Fruit fly (Drosophila melanogaster) whole organism, wandering third instar larva: ENCODE measurements around the gene Spn.
A peak's percentile ranks its signal among the peaks of the same experiment; 100 is the strongest.

Experiments
- Abd-B ChIP-seq: fragments of >200 bp; optimal IDR thresholded peaks from 2 replicates; lab custom pipeline; 2017; ENCODE audit warnings: missing biosample characterization, missing genetic modification characterization
- CG32264 ChIP-seq: fragments of 200-800 bp; sonication (Bioruptor generic); optimal IDR thresholded peaks from 2 replicates; lab custom pipeline; 2016; ENCODE audit warnings: missing biosample characterization, missing genetic modification characterization
- CrebA ChIP-seq: fragments of 200-800 bp; sonication (Bioruptor generic); optimal IDR thresholded peaks from 2 replicates; lab custom pipeline; 2016; ENCODE audit warnings: missing biosample characterization, mild to moderate bottlenecking, missing genetic modification characterization, borderline replicate concordance
- GATAd ChIP-seq: sonication (Bioruptor generic); optimal IDR thresholded peaks from 2 replicates; lab custom pipeline; 2016; ENCODE audit warnings: missing biosample characterization, missing genetic modification characterization
- HLH106 ChIP-seq: fragments of 200-800 bp; optimal IDR thresholded peaks from 3 replicates; lab custom pipeline; 2019; ENCODE audit warnings: missing biosample characterization, mild to moderate bottlenecking, missing genetic modification characterization, moderate library complexity
- Hnf4 ChIP-seq: fragments of 200-800 bp; sonication (Bioruptor generic); optimal IDR thresholded peaks from 2 replicates; lab custom pipeline; 2016; ENCODE audit warnings: missing biosample characterization, mild to moderate bottlenecking, missing genetic modification characterization
- Hr83 ChIP-seq: fragments of 200-300 bp; sonication (Bioruptor generic); optimal IDR thresholded peaks from 2 replicates; lab custom pipeline; 2016; ENCODE audit warnings: missing biosample characterization, mild to moderate bottlenecking, missing genetic modification characterization, moderate library complexity; ENCODE audit not compliant: poor library complexity, severe bottlenecking
- Jra ChIP-seq: sonication (Bioruptor generic); optimal IDR thresholded peaks from 2 replicates; lab custom pipeline; 2016; ENCODE audit warnings: missing biosample characterization, missing genetic modification characterization
- Mio ChIP-seq: sonication (Bioruptor generic); optimal IDR thresholded peaks from 2 replicates; lab custom pipeline; 2016; ENCODE audit warnings: missing biosample characterization, missing genetic modification characterization
- Myc ChIP-seq: fragments of >200 bp; optimal IDR thresholded peaks from 2 replicates; lab custom pipeline; 2017
- N ChIP-seq: fragments of >200 bp; optimal IDR thresholded peaks from 2 replicates; lab custom pipeline; 2018; ENCODE audit warnings: missing biosample characterization, missing external identifiers, missing genetic modification characterization
- OdsH ChIP-seq: fragments of 200-800 bp; sonication (Bioruptor generic); optimal IDR thresholded peaks from 2 replicates; lab custom pipeline; 2016; ENCODE audit warnings: missing biosample characterization, mild to moderate bottlenecking, missing genetic modification characterization
- Rel ChIP-seq, 2 experiments: fragments of 200-800 bp; sonication (Bioruptor generic) in 1 of 2; optimal IDR thresholded peaks; 2 replicates in 1 of 2; 3 replicates in 1 of 2; lab custom pipeline; 2016 to 2019; ENCODE audit warnings: mild to moderate bottlenecking in 2 of 2, missing biosample characterization in 2 of 2, missing genetic modification characterization in 2 of 2, moderate library complexity in 1 of 2
- Sp1 ChIP-seq: fragments of 200-800 bp; sonication (Bioruptor generic); optimal IDR thresholded peaks from 3 replicates; lab custom pipeline; 2019; ENCODE audit warnings: missing biosample characterization, mild to moderate bottlenecking, missing genetic modification characterization, moderate library complexity
- br ChIP-seq: fragments of 200-800 bp; sonication (Bioruptor generic); optimal IDR thresholded peaks from 2 replicates; lab custom pipeline; 2016; ENCODE audit warnings: missing biosample characterization, missing genetic modification characterization
- brk ChIP-seq: fragments of 200-800 bp; sonication (Bioruptor generic); optimal IDR thresholded peaks from 2 replicates; lab custom pipeline; 2016; ENCODE audit warnings: missing biosample characterization, mild to moderate bottlenecking, missing genetic modification characterization
- dl ChIP-seq, 2 experiments: fragments of 175-275, 200-275 bp in 1 of 2; fragments of 200-275 bp in 1 of 2; sonication (Bioruptor generic); optimal IDR thresholded peaks; lab custom pipeline; 2018; ENCODE audit warnings: mild to moderate bottlenecking in 2 of 2, missing biosample characterization in 2 of 2, missing genetic modification characterization in 2 of 2, moderate library complexity in 2 of 2; ENCODE audit not compliant: partially characterized antibody in 2 of 2, insufficient read depth in 1 of 2
- dsf ChIP-seq: sonication (Bioruptor generic); optimal IDR thresholded peaks from 2 replicates; lab custom pipeline; 2016; ENCODE audit warnings: missing biosample characterization, missing genetic modification characterization, borderline replicate concordance
- ey ChIP-seq: fragments of 200-800 bp; sonication (Bioruptor generic); optimal IDR thresholded peaks from 2 replicates; lab custom pipeline; 2016; ENCODE audit warnings: missing biosample characterization, missing genetic modification characterization
- foxo ChIP-seq, 2 experiments: fragments of 200-800 bp; sonication (Bioruptor generic); optimal IDR thresholded peaks; 2 replicates in 1 of 2; 3 replicates in 1 of 2; lab custom pipeline; 2016 to 2017; ENCODE audit warnings: missing biosample characterization in 2 of 2, missing genetic modification characterization in 2 of 2
- fru ChIP-seq: fragments of 200-800 bp; sonication (Bioruptor generic); optimal IDR thresholded peaks from 3 replicates; lab custom pipeline; 2016; ENCODE audit warnings: missing biosample characterization, mild to moderate bottlenecking, missing genetic modification characterization
- h ChIP-seq: fragments of 200-800 bp; sonication (Bioruptor generic); optimal IDR thresholded peaks from 3 replicates; lab custom pipeline; 2016; ENCODE audit warnings: missing biosample characterization, mild to moderate bottlenecking, missing genetic modification characterization
- jim ChIP-seq: fragments of 175-275, 200-325 bp; sonication (Bioruptor generic); optimal IDR thresholded peaks from 2 replicates; lab custom pipeline; 2016; ENCODE audit warnings: missing biosample characterization, mild to moderate bottlenecking, missing genetic modification characterization
- lola ChIP-seq: fragments of >200 bp; optimal IDR thresholded peaks from 2 replicates; lab custom pipeline; 2017; ENCODE audit warnings: missing biosample characterization, missing genetic modification characterization
- psq ChIP-seq: fragments of 200-800 bp; sonication (Bioruptor generic); optimal IDR thresholded peaks from 3 replicates; lab custom pipeline; 2017; ENCODE audit warnings: missing biosample characterization, mild to moderate bottlenecking, missing genetic modification characterization, moderate library complexity
- rgr ChIP-seq: fragments of 200-800 bp; sonication (Bioruptor generic); optimal IDR thresholded peaks from 3 replicates; lab custom pipeline; 2016; ENCODE audit warnings: missing biosample characterization, mild to moderate bottlenecking, missing genetic modification characterization
- sage ChIP-seq: fragments of 200-800 bp; sonication (Bioruptor generic); optimal IDR thresholded peaks from 2 replicates; lab custom pipeline; 2016; ENCODE audit warnings: missing biosample characterization, mild to moderate bottlenecking, missing genetic modification characterization
- sv ChIP-seq: fragments of 200-800 bp; sonication (Bioruptor generic); optimal IDR thresholded peaks from 3 replicates; lab custom pipeline; 2016; ENCODE audit warnings: missing biosample characterization, missing genetic modification characterization
- tai ChIP-seq: sonication (Bioruptor generic); optimal IDR thresholded peaks from 2 replicates; lab custom pipeline; 2016; ENCODE audit warnings: missing biosample characterization, missing genetic modification characterization
- usp ChIP-seq: fragments of >200 bp; optimal IDR thresholded peaks from 2 replicates; lab custom pipeline; 2017; ENCODE audit warnings: missing biosample characterization, missing genetic modification characterization
- woc ChIP-seq: sonication (Bioruptor generic); optimal IDR thresholded peaks from 2 replicates; lab custom pipeline; 2016; ENCODE audit warnings: missing biosample characterization, mild to moderate bottlenecking, missing genetic modification characterization

Gene Spn

DNA sequence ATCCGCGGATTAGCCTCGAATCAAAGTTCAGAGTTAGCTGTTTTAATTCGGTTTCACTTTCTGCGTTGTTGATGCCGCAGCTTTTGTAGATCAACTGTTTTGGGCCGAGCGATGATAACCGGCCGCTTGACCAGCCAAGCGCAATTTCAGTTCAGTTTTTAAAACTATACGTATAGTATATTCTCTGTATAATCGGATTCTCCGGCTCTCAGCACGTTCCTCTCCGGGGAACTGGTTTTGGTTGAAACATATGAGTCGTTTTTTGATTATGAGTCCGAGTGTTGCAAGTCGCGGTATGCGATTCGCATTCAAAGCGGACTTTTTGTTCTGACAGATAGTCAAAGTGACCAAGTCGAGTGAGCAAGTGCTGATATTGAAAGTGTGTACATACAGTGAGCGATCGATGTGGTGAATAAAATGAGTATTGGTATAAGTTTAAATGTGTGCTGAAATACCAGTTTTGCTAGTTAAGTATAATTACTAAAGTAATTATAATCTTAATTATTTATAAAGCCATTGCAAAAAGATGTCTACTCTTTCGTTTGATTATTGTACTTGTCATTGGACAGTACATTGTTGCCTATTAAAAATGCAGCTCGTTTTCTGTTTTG, 75.6 kb downstream of the Spn start, which contains the start of gene Cyp4d20:
TSS of gene Cyp4d20 (minus strand) at position 100 of the 611 bp plus-strand sequence.
- TF ChIP-seq dl (GFP tag; optimal IDR thresholded peaks at IDR 0.05; lab: Kevin White, UChicago; ENCODE audit: insufficient read depth in 1 of 2, partially characterized antibody in 2 of 2) = no peak
- no peak for TF ChIP-seq Hr83 (GFP tag; lab: Kevin White, UChicago)
- TF ChIP-seq CG32264 (GFP tag; lab: Kevin White, UChicago) = no peak
- TF ChIP-seq lola = no peak
- TF ChIP-seq Jra = no peak
- no peak for TF ChIP-seq sage (GFP tag; lab: Kevin White, UChicago)
- TF ChIP-seq Hnf4 = no peak
- no peak for TF ChIP-seq Mio (GFP tag; lab: Kevin White, UChicago)
- TF ChIP-seq, all 38 proteins: peak for 0

DNA sequence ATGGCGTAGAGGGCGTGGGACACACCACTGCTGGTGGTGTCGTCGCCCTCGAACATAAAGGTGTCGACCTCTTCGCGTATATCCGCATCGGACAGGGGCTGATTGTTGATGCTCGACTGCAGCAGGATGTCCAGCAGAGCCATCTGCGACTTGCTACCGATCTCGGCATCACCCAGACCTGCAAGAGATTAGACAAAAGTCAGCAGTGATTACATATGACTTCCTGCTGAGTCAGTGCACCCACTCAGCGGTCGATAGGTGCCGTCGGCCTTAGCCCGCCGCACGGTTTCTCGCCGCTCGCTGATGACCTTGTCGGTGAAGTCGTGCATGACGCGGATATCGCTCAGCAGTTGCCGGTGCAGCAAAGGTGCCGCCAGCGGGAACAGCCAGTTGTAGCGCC, 77.2 kb downstream of the Spn start:
- TF ChIP-seq tai (no peak), N (GFP tag; lab: Kevin White, UChicago) (no peak), Hnf4 (no peak), Rel (GFP tag; optimal IDR thresholded peaks at IDR 0.05; lab: Kevin White, UChicago) (no peak), Rel (tag; optimal IDR thresholded peaks at IDR 0.05; lab: Kevin White, UChicago) (no peak), fru (no peak), HLH106 (tag; lab: Kevin White, UChicago) (no peak)

DNA sequence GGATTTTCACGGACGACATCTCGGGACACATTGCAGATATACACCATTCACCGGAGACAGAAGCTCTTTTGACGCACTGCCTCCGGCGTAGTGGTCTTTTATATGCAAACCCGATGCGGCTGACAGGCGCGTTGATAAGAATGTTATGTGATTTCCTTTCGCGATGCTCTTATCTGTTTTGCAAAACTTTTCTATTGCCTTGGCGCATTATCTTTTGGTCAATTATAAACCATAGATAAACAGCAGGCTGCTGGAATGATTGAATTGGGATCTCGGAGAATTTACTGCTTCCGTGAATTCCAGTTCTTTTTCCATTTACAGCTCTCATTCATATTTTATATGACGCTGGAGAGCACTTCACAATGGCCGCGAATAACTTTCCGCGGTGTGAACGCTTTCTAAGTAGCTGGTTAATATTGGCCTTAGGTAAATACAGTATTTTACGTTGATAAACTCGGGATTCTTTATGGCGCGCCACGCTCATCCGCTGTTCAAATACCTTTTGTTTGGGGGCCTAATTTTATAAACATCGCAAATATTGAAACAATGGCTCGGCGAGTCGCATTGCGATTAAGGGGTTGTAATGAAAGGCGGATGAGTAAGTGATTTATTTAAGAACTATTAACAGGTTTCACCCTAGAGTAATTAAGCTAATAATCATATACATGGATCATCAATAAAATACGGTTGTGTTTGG, 78.4 kb downstream of the Spn start, which contains the start of gene CG16762:
TSS of gene CG16762 (minus strand) at position 51 of the 697 bp plus-strand sequence.
- TF ChIP-seq dl (GFP tag; optimal IDR thresholded peaks at IDR 0.05; lab: Kevin White, UChicago; ENCODE audit: insufficient read depth in 1 of 2, partially characterized antibody in 2 of 2) = no peak
- TF ChIP-seq psq = peak; percentile 16
- peak; percentile 75 for TF ChIP-seq OdsH
- peak; percentile 72 for TF ChIP-seq h (GFP tag; lab: Kevin White, UChicago)
- peak; percentile 31 for TF ChIP-seq Jra
- no peak for TF ChIP-seq sv (GFP tag; lab: Kevin White, UChicago)
- peak; percentile 92 for TF ChIP-seq Hr83 (GFP tag; lab: Kevin White, UChicago)
- TF ChIP-seq Abd-B = no peak
- peak; percentile 54 for TF ChIP-seq br
- no peak for TF ChIP-seq Myc
- TF ChIP-seq fru = peak; percentile 37
- TF ChIP-seq Sp1 = peak; percentile 49
- peak; percentile 85 for TF ChIP-seq rgr (GFP tag; lab: Kevin White, UChicago)
- TF ChIP-seq HLH106 (tag; lab: Kevin White, UChicago) = peak; percentile 27
- TF ChIP-seq CG32264 (GFP tag; lab: Kevin White, UChicago) = peak; percentile 37
- peak; percentile 66 for TF ChIP-seq tai
- TF ChIP-seq foxo (GFP tag; optimal IDR thresholded peaks at IDR 0.05; lab: Kevin White, UChicago) = peak in 1 of 2 experiments; percentile 61
- peak; percentile 34 for TF ChIP-seq jim
- TF ChIP-seq brk (GFP tag; lab: Kevin White, UChicago) = peak; percentile 59
- peak; percentile 47 for TF ChIP-seq Hnf4
- peak; percentile 31 for TF ChIP-seq dsf

DNA sequence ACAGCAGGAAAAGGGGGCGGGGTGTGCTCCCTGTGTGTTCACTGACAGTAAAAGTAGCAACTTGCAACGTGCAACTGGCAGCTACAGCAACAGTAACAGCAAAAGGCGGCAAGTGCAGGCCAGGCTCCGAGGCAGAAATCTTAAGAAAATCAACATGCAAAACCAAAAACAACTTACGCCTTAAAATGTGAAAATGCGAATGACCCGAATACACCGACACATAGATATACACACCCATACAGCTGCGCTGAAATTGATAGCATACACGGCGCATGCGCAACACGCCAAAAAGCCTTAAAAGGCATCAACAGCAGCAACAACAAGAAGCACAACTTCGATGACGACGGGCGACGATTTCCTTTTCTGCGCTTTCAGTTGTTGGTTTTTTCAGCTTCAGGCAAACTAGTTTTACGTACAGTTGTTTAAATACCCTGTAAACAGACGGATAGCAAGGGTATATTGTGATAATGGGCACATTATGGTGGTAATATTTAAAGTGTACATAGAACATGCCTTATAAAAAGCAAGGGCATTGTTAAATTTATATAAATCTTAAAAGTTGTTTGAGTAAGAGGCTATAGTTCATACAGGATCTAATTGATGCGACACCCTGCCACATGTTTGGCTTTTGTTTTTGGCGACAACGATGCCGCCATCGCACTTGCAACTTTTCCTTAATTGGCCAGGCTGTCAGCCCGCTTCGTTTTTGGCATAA, 81.6 kb downstream of the Spn start:
- peak in 1 of 2 experiments; percentile 65 for TF ChIP-seq foxo (GFP tag; optimal IDR thresholded peaks at IDR 0.05; lab: Kevin White, UChicago)
- peak; percentile 25 for TF ChIP-seq HLH106 (tag; lab: Kevin White, UChicago)
- peak; percentile 18 for TF ChIP-seq Sp1
- peak; percentile 19 for TF ChIP-seq sage (GFP tag; lab: Kevin White, UChicago)
- peak; percentile 57 for TF ChIP-seq woc (GFP tag; lab: Kevin White, UChicago)
- peak; percentile 49 for TF ChIP-seq ey (GFP tag; lab: Kevin White, UChicago)
- no peak for TF ChIP-seq brk (GFP tag; lab: Kevin White, UChicago)
- peak; percentile 30 for TF ChIP-seq psq
- no peak for TF ChIP-seq Hr83 (GFP tag; lab: Kevin White, UChicago)
- no peak for TF ChIP-seq GATAd (GFP tag; lab: Kevin White, UChicago)
- TF ChIP-seq rgr (GFP tag; lab: Kevin White, UChicago) = peak; percentile 39
- no peak for TF ChIP-seq jim
- TF ChIP-seq Abd-B = no peak
- TF ChIP-seq usp (GFP tag; lab: Kevin White, UChicago) = no peak
- no peak for TF ChIP-seq dsf
- no peak for TF ChIP-seq Jra
- peak; percentile 42 for TF ChIP-seq fru
- no peak for TF ChIP-seq Myc
- TF ChIP-seq CG32264 (GFP tag; lab: Kevin White, UChicago) = no peak
- no peak for TF ChIP-seq CrebA (GFP tag; lab: Kevin White, UChicago)
- no peak for TF ChIP-seq lola
- peak; percentile 56 for TF ChIP-seq OdsH
- peak; percentile 51 for TF ChIP-seq Hnf4
- TF ChIP-seq h (GFP tag; lab: Kevin White, UChicago) = peak; percentile 73
- peak; percentile 44 for TF ChIP-seq br
- TF ChIP-seq, all 38 proteins: peak for 13
